Worm (Caenorhabditis elegans): ENCODE data around the gene C08F1.12.
"Not testable (repeated sequence)": the region's sequence is repeated elsewhere in the genome, so short reads cannot be mapped to it uniquely, and the experiment has no call there.

Gene C08F1.12

ce11 chrII:1806358-1806757 is at the start of gene C08F1.12:
Gene C08F1.12, minus strand, starts transcription at chrII:1806458.
- TF ChIP-seq ctbp-1 (GFP tag; IDR thresholded peaks at IDR 0.05) (no peak), pqm-1 (tag; optimal IDR thresholded peaks at IDR 0.05) (no peak), zfp-2 (tag; optimal IDR thresholded peaks at IDR 0.05) (no peak), duxl-1 (tag; optimal IDR thresholded peaks at IDR 0.05; ENCODE audit: poor library complexity) (no peak), lin-1 (GFP tag; IDR thresholded peaks at IDR 0.05) (no peak), dmd-8 (GFP tag; IDR thresholded peaks at IDR 0.05) (no peak), rbr-2 (tag; optimal IDR thresholded peaks at IDR 0.05) (no peak), sdz-12 (GFP tag; optimal IDR thresholded peaks at IDR 0.05) (no peak), R02D3.7 (tag; optimal IDR thresholded peaks at IDR 0.05) (no peak), aha-1 (tag) (no peak), dpl-1 (GFP tag; optimal IDR thresholded peaks at IDR 0.05) (no peak), php-3 (GFP tag; IDR thresholded peaks at IDR 0.05) (no peak), gei-8 (GFP tag; optimal IDR thresholded peaks at IDR 0.05) (no peak), lir-3 (tag; optimal IDR thresholded peaks at IDR 0.05) (no peak), jun-1 (tag; optimal IDR thresholded peaks at IDR 0.05) (no peak), nhr-25 (tag; optimal IDR thresholded peaks at IDR 0.05; ENCODE audit: borderline replicate concordance, insufficient read depth) (no peak), hlh-11 (tag; optimal IDR thresholded peaks at IDR 0.05) (no peak), daf-19 (GFP tag; conservative IDR thresholded peaks at IDR 0.05) (no peak)

- peak; percentile 99 for TF ChIP-seq tra-1 (GFP tag; IDR thresholded peaks at IDR 0.05)
- TF ChIP-seq set-16 (GFP tag; IDR thresholded peaks at IDR 0.05), result 0 out of 2 replicates have a peak, but pooled peaks have one; percentile 12
Measured at ce11 chrII:1855447-1855846, 49.2 kb upstream of the C08F1.12 start.

- TF ChIP-seq F26F4.8 (GFP tag; conservative IDR thresholded peaks at IDR 0.05); Y5F2A.4 (GFP tag; optimal IDR thresholded peaks at IDR 0.05); cey-2 (tag; optimal IDR thresholded peaks at IDR 0.05; ENCODE audit: borderline replicate concordance, insufficient read depth): not testable (repeated sequence)
Measured at ce11 chrII:1854094-1854493, 47.8 kb upstream of the C08F1.12 start, which contains the start of gene fbxb-95. Gene fbxb-95, plus strand, starts transcription at chrII:1854394.

- no peak for TF ChIP-seq lin-1 (GFP tag; IDR thresholded peaks at IDR 0.05)
- TF ChIP-seq gei-8 (GFP tag; optimal IDR thresholded peaks at IDR 0.05), result no peak
- no peak for TF ChIP-seq lir-3 (tag; optimal IDR thresholded peaks at IDR 0.05)
- TF ChIP-seq snpc-1.2 (GFP tag; IDR thresholded peaks at IDR 0.05), result no peak
- TF ChIP-seq nhr-237 (tag; optimal IDR thresholded peaks at IDR 0.05), result no peak
- TF ChIP-seq ztf-7 (tag; optimal IDR thresholded peaks at IDR 0.05), result no peak
- no peak for TF ChIP-seq lin-15B (tag; optimal IDR thresholded peaks at IDR 0.05)
- TF ChIP-seq set-16 (GFP tag; IDR thresholded peaks at IDR 0.05), result no peak
- TF ChIP-seq dve-1 (tag; optimal IDR thresholded peaks at IDR 0.05; ENCODE audit: insufficient read depth), result no peak
- TF ChIP-seq lin-38 (GFP tag; IDR thresholded peaks at IDR 0.05), result no peak
- no peak for TF ChIP-seq ceh-82 (tag; optimal IDR thresholded peaks at IDR 0.05)
- TF ChIP-seq zfp-3 (GFP tag; conservative IDR thresholded peaks at IDR 0.05), result no peak
- TF ChIP-seq hlh-11 (tag; optimal IDR thresholded peaks at IDR 0.05), result no peak
- TF ChIP-seq unc-130 (GFP tag; optimal IDR thresholded peaks at IDR 0.05), result no peak
- TF ChIP-seq dmd-6 (GFP tag; IDR thresholded peaks at IDR 0.05), result no peak
Measured at ce11 chrII:1852503-1852902, 46.2 kb upstream of the C08F1.12 start, which contains the start of gene C52E2.2. Gene C52E2.2, plus strand, starts transcription at chrII:1852803.

DNA sequence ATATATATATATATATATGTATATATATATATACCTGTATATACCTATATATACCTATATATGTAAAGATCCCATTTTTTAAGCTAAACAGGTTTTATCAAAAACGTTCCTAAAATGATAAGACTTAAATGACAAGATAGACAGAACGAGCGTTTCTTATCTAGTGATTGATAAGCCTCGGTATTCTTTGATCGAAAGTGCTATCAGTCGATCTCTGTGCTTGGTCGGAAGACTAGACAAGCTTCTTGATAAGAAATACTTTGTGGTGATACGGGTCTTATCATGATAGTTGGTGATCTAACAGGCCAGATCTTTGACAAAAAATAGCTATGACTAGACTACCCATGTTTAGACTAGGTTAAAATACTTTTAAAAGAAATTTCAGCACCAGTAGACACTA is 45.5 kb upstream of the C08F1.12 start:
- peak; percentile 99 for TF ChIP-seq pqm-1 (tag; optimal IDR thresholded peaks at IDR 0.05)
- no peak for TF ChIP-seq lsy-2 (tag; optimal IDR thresholded peaks at IDR 0.05)
- TF ChIP-seq F10B5.3 (tag; optimal IDR thresholded peaks at IDR 0.05), result no peak
- no peak for TF ChIP-seq sdz-12 (GFP tag; optimal IDR thresholded peaks at IDR 0.05)
- TF ChIP-seq lim-7 (GFP tag; IDR thresholded peaks at IDR 0.05), result no peak
- TF ChIP-seq ceh-82 (tag; optimal IDR thresholded peaks at IDR 0.05), result no peak
- TF ChIP-seq nhr-77 (tag; optimal IDR thresholded peaks at IDR 0.05), result peak; percentile 94
- no peak for TF ChIP-seq daf-8 (GFP tag; IDR thresholded peaks at IDR 0.05)
- no peak for TF ChIP-seq set-16 (GFP tag; IDR thresholded peaks at IDR 0.05)
- TF ChIP-seq spr-1 (tag; optimal IDR thresholded peaks at IDR 0.05), result no peak
- peak; percentile 38 for TF ChIP-seq aha-1 (tag)
- peak; percentile 97 for TF ChIP-seq lin-1 (GFP tag; IDR thresholded peaks at IDR 0.05)
- no peak for TF ChIP-seq D1046.2 (GFP tag; IDR thresholded peaks at IDR 0.05)
- TF ChIP-seq dpl-1 (GFP tag; optimal IDR thresholded peaks at IDR 0.05), result no peak
- TF ChIP-seq nhr-6 (tag; optimal IDR thresholded peaks at IDR 0.05), result peak; percentile 57
- TF ChIP-seq Y5F2A.4 (GFP tag; optimal IDR thresholded peaks at IDR 0.05), result no peak
- TF ChIP-seq mep-1 (tag; optimal IDR thresholded peaks at IDR 0.05), result no peak
- TF ChIP-seq mxl-3 (GFP tag; optimal IDR thresholded peaks at IDR 0.05), result peak; percentile 47
- TF ChIP-seq lir-3 (tag; optimal IDR thresholded peaks at IDR 0.05), result no peak
- TF ChIP-seq nhr-11 (tag; optimal IDR thresholded peaks at IDR 0.05), result no peak
- no peak for TF ChIP-seq R02D3.7 (tag; optimal IDR thresholded peaks at IDR 0.05)

Measured in whole organism, L4 larva.